Worm (Caenorhabditis elegans) whole organism, dauer: ENCODE results near the gene rab-3.
"Not testable (repeated sequence)": the region's sequence is repeated elsewhere in the genome, so short reads cannot be mapped to it uniquely, and the experiment has no call there.

Experiments
- unc-62 ChIP-seq: sonication (generic microtip); optimal IDR thresholded peaks from 2 replicates; lab custom pipeline; 2017; ENCODE audit warnings: missing biosample characterization, missing genetic modification reagents, missing genetic modification characterization

The rab-3 gene

ce11 chrII:5727707-5728106, at the start of gene rab-3:
TSS of gene rab-3 (minus strand) at chrII:5727853.
- no peak for TF ChIP-seq unc-62

DNA sequence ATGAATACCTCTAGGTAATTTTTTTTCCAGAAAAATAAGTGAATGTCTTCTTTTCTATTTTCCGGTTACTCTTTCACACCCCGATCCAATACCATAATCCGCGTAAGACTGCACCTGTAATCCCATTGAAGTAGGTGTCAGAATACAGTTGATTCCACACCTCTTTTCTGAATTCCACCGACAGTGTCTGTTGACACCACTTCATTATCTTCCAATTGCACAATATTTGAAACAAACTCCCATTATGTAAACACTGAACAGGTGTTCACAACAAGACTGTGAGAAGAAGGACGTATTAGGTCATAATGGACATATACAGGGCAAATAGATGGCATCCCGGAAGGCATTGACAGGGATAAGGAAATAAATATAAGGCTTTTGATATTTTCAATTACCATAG, 49.7 kb upstream of the rab-3 start:
- TF ChIP-seq unc-62 = no peak

DNA sequence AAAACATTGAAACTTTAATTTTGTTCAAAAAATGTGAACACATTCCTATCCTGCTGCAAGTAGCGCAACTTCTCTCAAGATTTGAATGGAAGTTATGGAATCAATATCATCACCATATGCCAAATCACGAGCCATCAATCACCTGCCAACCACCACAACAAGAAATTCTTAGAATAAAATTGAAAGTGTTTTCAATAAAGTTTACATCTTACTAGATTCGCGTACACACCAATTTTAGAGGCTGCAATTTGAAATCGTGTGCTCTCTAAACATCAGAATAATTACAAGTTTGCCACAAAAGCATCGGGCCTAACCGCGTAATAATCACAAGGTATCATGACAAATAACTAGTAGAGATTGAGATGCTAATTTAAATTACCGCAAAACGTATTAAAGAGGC, 47.2 kb upstream of the rab-3 start:
- no peak for TF ChIP-seq unc-62

ce11 chrII:5774120-5774519, 46.5 kb upstream of the rab-3 start, which contains the start of the genes dmd-5 and F10C1.1:
TSS of gene dmd-5 (minus strand) at chrII:5774220.
TSS of gene F10C1.1 (plus strand) at chrII:5774229.
- no peak for TF ChIP-seq unc-62

ce11 chrII:5772547-5773142, 45.0 kb upstream of the rab-3 start:
- TF ChIP-seq unc-62 = no peak

- no peak for TF ChIP-seq unc-62
These were observed 40.7 kb upstream of the rab-3 start for ce11 chrII:5768274-5768820.

- TF ChIP-seq unc-62 = no peak
These were observed 37.7 kb upstream of the rab-3 start, which contains the start of gene ifb-1 for ce11 chrII:5765318-5765717. TSS of gene ifb-1 (plus strand) at chrII:5765618.

ce11 chrII:5757656-5758055, 30.0 kb upstream of the rab-3 start, which contains the start of the genes F10C1.3 and F10C1.23:
TSS of gene F10C1.3 (minus strand) at chrII:5757756.
TSS of gene F10C1.23 (plus strand) at chrII:5758040.
- TF ChIP-seq unc-62 = not testable (repeated sequence)

ce11 chrII:5754168-5754567, 26.5 kb upstream of the rab-3 start, which contains the start of gene F10C1.8:
TSS of gene F10C1.8 (plus strand) at chrII:5754468.
- no peak for TF ChIP-seq unc-62

- no peak for TF ChIP-seq unc-62
These were observed 23.7 kb upstream of the rab-3 start for ce11 chrII:5751353-5751752.

DNA sequence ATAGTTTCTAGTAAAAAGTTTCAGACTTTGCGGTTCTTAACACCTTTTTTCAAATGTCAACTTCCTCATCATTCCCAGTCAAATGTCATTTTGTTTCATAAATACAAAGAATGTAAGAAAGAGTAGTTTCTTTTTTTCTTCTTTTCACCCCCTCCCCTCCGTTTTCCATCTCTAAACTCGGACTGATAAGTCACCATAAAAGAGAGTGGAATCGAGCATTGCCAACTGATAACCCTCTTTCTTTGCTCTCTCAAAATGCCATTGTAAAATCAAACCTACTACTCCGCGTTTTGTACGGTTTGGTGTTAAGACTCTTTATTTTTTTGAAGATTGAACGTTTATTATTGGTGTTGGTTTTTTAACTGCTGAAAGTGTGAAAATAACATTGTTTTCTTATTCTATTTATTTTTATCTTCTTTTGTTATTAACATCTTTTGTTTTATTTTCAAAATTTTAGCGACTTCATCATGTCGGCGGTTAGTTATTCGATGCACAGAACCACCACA, 22.1 kb upstream of the rab-3 start, which contains the start of gene ifb-2:
TSS of gene ifb-2 (plus strand) at position 456 of the 506 bp plus-strand sequence.
- TF ChIP-seq unc-62 = no peak

DNA sequence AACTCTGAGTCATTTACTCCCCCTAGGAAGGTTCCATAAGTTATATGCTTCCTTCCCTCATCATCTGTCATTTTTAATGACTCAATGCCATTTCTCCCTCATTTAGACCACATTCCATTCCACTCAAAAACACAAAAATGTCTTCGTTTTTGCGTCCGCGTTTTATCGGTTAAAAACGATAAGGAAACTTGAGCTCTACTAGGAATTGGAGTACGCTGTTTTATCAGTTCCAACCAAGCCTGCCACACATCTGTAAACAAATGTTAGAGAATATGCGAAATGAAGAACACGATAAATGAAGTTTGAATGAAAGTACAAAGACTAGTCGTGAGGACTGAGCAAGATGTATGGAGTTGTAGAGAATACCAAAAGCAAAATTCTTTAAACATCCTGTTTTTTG, 20.7 kb upstream of the rab-3 start:
- TF ChIP-seq unc-62 = no peak

DNA sequence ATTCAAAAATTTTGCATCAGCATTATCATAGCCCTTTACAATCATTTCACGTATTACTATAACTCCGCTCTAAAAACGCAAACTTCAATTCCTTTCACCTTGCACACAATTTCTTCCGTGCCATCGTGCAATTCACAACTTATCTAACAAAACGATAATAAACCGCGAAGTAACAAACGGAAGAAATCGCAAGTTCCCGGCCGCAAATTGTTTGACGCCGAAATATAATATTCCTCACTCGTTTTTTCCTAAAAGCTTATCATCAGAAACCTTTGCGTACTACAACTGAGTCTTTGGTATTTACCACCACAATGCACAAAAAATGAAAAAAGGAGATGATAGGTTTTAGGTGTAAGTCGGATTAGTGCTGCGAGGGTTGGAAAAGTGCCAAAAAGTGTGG, 19.7 kb upstream of the rab-3 start:
- no peak for TF ChIP-seq unc-62

- no peak for TF ChIP-seq unc-62
These were observed 17.4 kb upstream of the rab-3 start, which contains the start of gene F10C1.9 for ce11 chrII:5745088-5745487. TSS of gene F10C1.9 (minus strand) at chrII:5745284.

- no peak for TF ChIP-seq unc-62
These were observed 16.7 kb upstream of the rab-3 start for ce11 chrII:5744342-5744741.

DNA sequence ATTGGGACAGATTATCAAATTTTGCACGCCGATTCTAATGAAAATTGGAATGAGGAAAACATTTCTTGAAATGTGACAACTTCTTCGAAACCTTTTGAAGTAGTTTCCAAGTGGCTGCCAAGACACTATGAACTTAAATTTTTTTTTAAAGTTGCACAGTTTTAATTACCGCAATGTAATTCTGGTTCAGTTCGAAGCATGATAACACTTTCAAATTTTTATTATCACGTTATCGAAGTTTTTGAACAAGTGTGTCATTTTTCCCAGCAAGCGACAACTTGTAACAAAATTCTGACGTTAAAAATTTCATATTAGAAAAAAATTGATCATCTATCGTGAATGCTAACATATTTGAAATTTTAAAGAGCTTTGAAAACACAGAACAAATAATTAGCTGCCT, 15.1 kb upstream of the rab-3 start:
- no peak for TF ChIP-seq unc-62

- no peak for TF ChIP-seq unc-62
These were observed 11.1 kb upstream of the rab-3 start, which contains the start of gene hlh-14 for ce11 chrII:5738795-5739194. TSS of gene hlh-14 (minus strand) at chrII:5738895.

ce11 chrII:5736599-5736998, 8.9 kb upstream of the rab-3 start:
- TF ChIP-seq unc-62 = no peak
